Fruit fly (Drosophila melanogaster): ENCODE data around the gene CG6959.

DNA sequence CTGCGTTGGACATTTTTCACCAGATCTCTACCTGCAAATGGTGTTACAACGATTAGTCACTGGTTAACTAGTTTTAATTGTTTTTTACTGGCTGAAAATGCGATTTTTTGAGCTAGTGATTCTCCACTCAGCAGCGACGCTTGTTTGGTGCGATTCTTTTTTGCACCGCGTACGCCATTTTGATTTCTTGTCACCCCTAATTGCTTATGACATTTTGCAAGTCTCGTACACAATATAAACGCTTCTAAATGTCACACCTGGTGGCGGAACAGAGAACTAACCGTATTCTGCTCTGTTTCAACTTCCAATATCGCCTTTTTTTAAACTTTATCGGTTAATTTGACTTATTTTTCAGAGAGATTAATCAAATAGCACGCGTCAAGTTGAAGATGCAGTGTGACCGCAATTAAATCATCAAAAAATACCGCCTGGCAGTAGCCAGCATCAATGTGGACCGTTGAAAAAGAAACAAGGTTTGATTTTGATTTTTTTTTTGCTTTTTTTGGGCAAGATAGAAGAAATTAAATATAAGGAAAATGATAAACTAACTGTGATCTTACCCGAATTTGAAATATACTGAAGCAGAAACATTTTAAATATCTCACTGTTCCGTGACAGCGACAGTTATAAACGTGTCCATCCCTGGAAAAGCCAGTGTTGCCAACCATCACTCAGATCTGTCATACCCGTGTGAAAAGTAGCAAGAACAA, 50.2 kb downstream of the CG6959 start, which contains the start of the genes COX5A and glo:
- TF ChIP-seq psq (optimal IDR thresholded peaks at IDR 0.05) (no peak), CG8478 (optimal IDR thresholded peaks at IDR 0.05) (no peak)

All from whole organism.